Fruit fly (Drosophila melanogaster) whole organism, wandering third instar larva: ENCODE results near the gene HIP-R.
"Not testable (repeated sequence)": the region's sequence is repeated elsewhere in the genome, so short reads cannot be mapped to it uniquely, and the experiment has no call there.

Experiments
- Abd-B ChIP-seq: fragments of >200 bp; optimal IDR thresholded peaks from 2 replicates; lab custom pipeline; 2017; ENCODE audit warnings: missing biosample characterization, missing genetic modification characterization
- CG32264 ChIP-seq: fragments of 200-800 bp; sonication (Bioruptor generic); optimal IDR thresholded peaks from 2 replicates; lab custom pipeline; 2016; ENCODE audit warnings: missing biosample characterization, missing genetic modification characterization
- CG9705 ChIP-seq: fragments of 200-800 bp; sonication (Bioruptor generic); optimal IDR thresholded peaks from 2 replicates; lab custom pipeline; 2018; ENCODE audit warnings: missing biosample characterization, mild to moderate bottlenecking, missing genetic modification characterization
- CrebA ChIP-seq: fragments of 200-800 bp; sonication (Bioruptor generic); optimal IDR thresholded peaks from 2 replicates; lab custom pipeline; 2016; ENCODE audit warnings: missing biosample characterization, mild to moderate bottlenecking, missing genetic modification characterization, borderline replicate concordance
- Dfd ChIP-seq: fragments of >200 bp; optimal IDR thresholded peaks from 2 replicates; lab custom pipeline; 2017; ENCODE audit warnings: missing biosample characterization, missing genetic modification characterization
- Dif ChIP-seq: fragments of 200-275, 200-300 bp; sonication (Bioruptor generic); optimal IDR thresholded peaks from 2 replicates; lab custom pipeline; 2018; ENCODE audit warnings: missing biosample characterization, missing genetic modification characterization; ENCODE audit not compliant: partially characterized antibody
- Hr78 ChIP-seq: fragments of >200 bp; optimal IDR thresholded peaks from 2 replicates; lab custom pipeline; 2017; ENCODE audit warnings: missing biosample characterization, missing genetic modification characterization
- Hr83 ChIP-seq: fragments of 200-300 bp; sonication (Bioruptor generic); optimal IDR thresholded peaks from 2 replicates; lab custom pipeline; 2016; ENCODE audit warnings: missing biosample characterization, mild to moderate bottlenecking, missing genetic modification characterization, moderate library complexity; ENCODE audit not compliant: poor library complexity, severe bottlenecking
- Jra ChIP-seq: sonication (Bioruptor generic); optimal IDR thresholded peaks from 2 replicates; lab custom pipeline; 2016; ENCODE audit warnings: missing biosample characterization, missing genetic modification characterization
- Mio ChIP-seq: sonication (Bioruptor generic); optimal IDR thresholded peaks from 2 replicates; lab custom pipeline; 2016; ENCODE audit warnings: missing biosample characterization, missing genetic modification characterization
- Myc ChIP-seq: fragments of >200 bp; optimal IDR thresholded peaks from 2 replicates; lab custom pipeline; 2017
- N ChIP-seq: fragments of >200 bp; optimal IDR thresholded peaks from 2 replicates; lab custom pipeline; 2018; ENCODE audit warnings: missing biosample characterization, missing external identifiers, missing genetic modification characterization
- Sp1 ChIP-seq: fragments of 200-800 bp; sonication (Bioruptor generic); optimal IDR thresholded peaks from 3 replicates; lab custom pipeline; 2019; ENCODE audit warnings: missing biosample characterization, mild to moderate bottlenecking, missing genetic modification characterization, moderate library complexity
- Vsx2 ChIP-seq: fragments of 200-300, 225-300 bp; sonication (Bioruptor generic); optimal IDR thresholded peaks from 2 replicates; lab custom pipeline; 2018; ENCODE audit warnings: missing biosample characterization, missing genetic modification characterization; ENCODE audit not compliant: partially characterized antibody
- br ChIP-seq: fragments of 200-800 bp; sonication (Bioruptor generic); optimal IDR thresholded peaks from 2 replicates; lab custom pipeline; 2016; ENCODE audit warnings: missing biosample characterization, missing genetic modification characterization
- dl ChIP-seq, 2 experiments: fragments of 175-275, 200-275 bp in 1 of 2; fragments of 200-275 bp in 1 of 2; sonication (Bioruptor generic); optimal IDR thresholded peaks; lab custom pipeline; 2018; ENCODE audit warnings: mild to moderate bottlenecking in 2 of 2, missing biosample characterization in 2 of 2, missing genetic modification characterization in 2 of 2, moderate library complexity in 2 of 2; ENCODE audit not compliant: partially characterized antibody in 2 of 2, insufficient read depth in 1 of 2
- dmrt93B ChIP-seq: fragments of 200-800 bp; sonication (Bioruptor generic); optimal IDR thresholded peaks from 2 replicates; lab custom pipeline; 2018; ENCODE audit warnings: missing biosample characterization, mild to moderate bottlenecking, missing genetic modification characterization
- dsf ChIP-seq: sonication (Bioruptor generic); optimal IDR thresholded peaks from 2 replicates; lab custom pipeline; 2016; ENCODE audit warnings: missing biosample characterization, missing genetic modification characterization, borderline replicate concordance
- ey ChIP-seq: fragments of 200-800 bp; sonication (Bioruptor generic); optimal IDR thresholded peaks from 2 replicates; lab custom pipeline; 2016; ENCODE audit warnings: missing biosample characterization, missing genetic modification characterization
- foxo ChIP-seq, 2 experiments: fragments of 200-800 bp; sonication (Bioruptor generic); optimal IDR thresholded peaks; 2 replicates in 1 of 2; 3 replicates in 1 of 2; lab custom pipeline; 2016 to 2017; ENCODE audit warnings: missing biosample characterization in 2 of 2, missing genetic modification characterization in 2 of 2
- fru ChIP-seq: fragments of 200-800 bp; sonication (Bioruptor generic); optimal IDR thresholded peaks from 3 replicates; lab custom pipeline; 2016; ENCODE audit warnings: missing biosample characterization, mild to moderate bottlenecking, missing genetic modification characterization
- h ChIP-seq: fragments of 200-800 bp; sonication (Bioruptor generic); optimal IDR thresholded peaks from 3 replicates; lab custom pipeline; 2016; ENCODE audit warnings: missing biosample characterization, mild to moderate bottlenecking, missing genetic modification characterization
- lola ChIP-seq: fragments of >200 bp; optimal IDR thresholded peaks from 2 replicates; lab custom pipeline; 2017; ENCODE audit warnings: missing biosample characterization, missing genetic modification characterization
- pan ChIP-seq: fragments of >200 bp; optimal IDR thresholded peaks from 2 replicates; lab custom pipeline; 2017
- psq ChIP-seq: fragments of 200-800 bp; sonication (Bioruptor generic); optimal IDR thresholded peaks from 3 replicates; lab custom pipeline; 2017; ENCODE audit warnings: missing biosample characterization, mild to moderate bottlenecking, missing genetic modification characterization, moderate library complexity
- rgr ChIP-seq: fragments of 200-800 bp; sonication (Bioruptor generic); optimal IDR thresholded peaks from 3 replicates; lab custom pipeline; 2016; ENCODE audit warnings: missing biosample characterization, mild to moderate bottlenecking, missing genetic modification characterization
- sage ChIP-seq: fragments of 200-800 bp; sonication (Bioruptor generic); optimal IDR thresholded peaks from 2 replicates; lab custom pipeline; 2016; ENCODE audit warnings: missing biosample characterization, mild to moderate bottlenecking, missing genetic modification characterization
- tai ChIP-seq: sonication (Bioruptor generic); optimal IDR thresholded peaks from 2 replicates; lab custom pipeline; 2016; ENCODE audit warnings: missing biosample characterization, missing genetic modification characterization
- woc ChIP-seq: sonication (Bioruptor generic); optimal IDR thresholded peaks from 2 replicates; lab custom pipeline; 2016; ENCODE audit warnings: missing biosample characterization, mild to moderate bottlenecking, missing genetic modification characterization

The HIP-R gene

dm6 chrX:3788432-3788831, 1.3 kb upstream of the HIP-R start:
- TF ChIP-seq dsf (GFP tag; lab: Kevin White, UChicago) (no peak), psq (GFP tag; lab: Kevin White, UChicago) (no peak), tai (no peak), Myc (no peak), ey (GFP tag; lab: Kevin White, UChicago) (no peak), Dif (GFP tag; lab: Kevin White, UChicago) (no peak), Mio (GFP tag; lab: Kevin White, UChicago) (no peak)

- TF ChIP-seq CG32264 (GFP tag; lab: Kevin White, UChicago) (no peak), Hr78 (no peak), Hr83 (GFP tag; lab: Kevin White, UChicago) (no peak), CrebA (GFP tag; lab: Kevin White, UChicago) (no peak), CG9705 (GFP tag; lab: Kevin White, UChicago) (no peak), rgr (GFP tag; lab: Kevin White, UChicago) (no peak), Dif (GFP tag; lab: Kevin White, UChicago) (no peak), lola (GFP tag; lab: Kevin White, UChicago) (no peak), pan (lab: Kevin White, UChicago) (no peak), br (GFP tag; lab: Kevin White, UChicago) (no peak), h (GFP tag; lab: Kevin White, UChicago) (no peak), Dfd (GFP tag; lab: Kevin White, UChicago) (no peak), dsf (GFP tag; lab: Kevin White, UChicago) (no peak), fru (GFP tag; lab: Kevin White, UChicago) (no peak), Abd-B (GFP tag; lab: Kevin White, UChicago) (no peak), Mio (GFP tag; lab: Kevin White, UChicago) (no peak), N (GFP tag; lab: Kevin White, UChicago) (no peak), woc (GFP tag; lab: Kevin White, UChicago) (no peak), sage (GFP tag; lab: Kevin White, UChicago) (no peak), ey (GFP tag; lab: Kevin White, UChicago) (no peak)
Observed at dm6 chrX:3789284-3789683, 485 bp upstream of the HIP-R start.

- not testable (repeated sequence) for TF ChIP-seq Jra (GFP tag; lab: Kevin White, UChicago); Vsx2 (GFP tag; lab: Kevin White, UChicago); pan (lab: Kevin White, UChicago)
Observed at dm6 chrX:3792923-3793322, 3.2 kb downstream of the HIP-R start, which contains the start of gene Crg-1. TSS of gene Crg-1 (plus strand) at chrX:3793223.

- TF ChIP-seq Vsx2, Mio, N (GFP tag; lab: Kevin White, UChicago): not testable (repeated sequence)
Observed at dm6 chrX:3798919-3799318, 9.2 kb downstream of the HIP-R start, which contains the start of gene HIP. TSS of gene HIP (plus strand) at chrX:3799150.

dm6 chrX:3802016-3802415, 12.2 kb downstream of the HIP-R start, which contains the start of gene fd3F:
TSS of gene fd3F (plus strand) at chrX:3802316.
- not testable (repeated sequence) for TF ChIP-seq dl (GFP tag; optimal IDR thresholded peaks at IDR 0.05; lab: Kevin White, UChicago; ENCODE audit: insufficient read depth in 1 of 2, partially characterized antibody in 2 of 2); dmrt93B (GFP tag; lab: Kevin White, UChicago); Mio (GFP tag; lab: Kevin White, UChicago)

- no peak for TF ChIP-seq Sp1 (GFP tag; lab: Kevin White, UChicago)
- no peak for TF ChIP-seq Hr78
- TF ChIP-seq pan (lab: Kevin White, UChicago) = no peak
- TF ChIP-seq Dfd (GFP tag; lab: Kevin White, UChicago) = no peak
- TF ChIP-seq Vsx2 (GFP tag; lab: Kevin White, UChicago) = no peak
- TF ChIP-seq foxo (GFP tag; optimal IDR thresholded peaks at IDR 0.05; lab: Kevin White, UChicago) = no peak
Observed at dm6 chrX:3808467-3808866, 18.7 kb downstream of the HIP-R start.
